Fruit fly (Drosophila melanogaster): ENCODE results near the gene Sry-delta.
A peak's percentile ranks its signal among the peaks of the same experiment; 100 is the strongest.

dm6 chr3R:30012602-30013489, 30.3 kb upstream of the Sry-delta start:
- TF ChIP-seq wor (GFP tag; IDR thresholded peaks at IDR 0.05) (no peak), CG9932 (GFP tag; IDR thresholded peaks at IDR 0.05) (peak; percentile 73), br (optimal IDR thresholded peaks at IDR 0.05) (no peak), so (GFP tag; IDR thresholded peaks at IDR 0.05) (no peak), CG10979 (tag; optimal IDR thresholded peaks at IDR 0.05) (no peak), CG5953 (GFP tag; IDR thresholded peaks at IDR 0.05) (no peak), bowl (GFP tag; IDR thresholded peaks at IDR 0.05) (no peak), MTF-1 (GFP tag; optimal IDR thresholded peaks at IDR 0.05; ENCODE audit: borderline replicate concordance) (no peak), Ets97D (GFP tag; optimal IDR thresholded peaks at IDR 0.05) (no peak), lab (GFP tag; optimal IDR thresholded peaks at IDR 0.05) (peak; percentile 56), CG8359 (GFP tag; optimal IDR thresholded peaks at IDR 0.05; ENCODE audit: borderline replicate concordance) (no peak), CG4328 (GFP tag; optimal IDR thresholded peaks at IDR 0.05) (no peak), esg (GFP tag; conservative IDR thresholded peaks at IDR 0.05) (no peak), chinmo (GFP tag; IDR thresholded peaks at IDR 0.05; ENCODE audit: partially characterized antibody) (no peak)
